Worm (Caenorhabditis elegans): ENCODE measurements around the gene znf-706.

ce11 chrIV:9069703-9070102 lies 26.3 kb downstream of the znf-706 start, which contains the start of gene nhr-11:
- TF ChIP-seq hmg-11 (tag; optimal IDR thresholded peaks at IDR 0.05): no peak
- TF ChIP-seq sea-2 (GFP tag; optimal IDR thresholded peaks at IDR 0.05): no peak
- no peak for TF ChIP-seq nhr-28 (tag; optimal IDR thresholded peaks at IDR 0.05)
- no peak for TF ChIP-seq R02D3.7 (tag; optimal IDR thresholded peaks at IDR 0.05)
- no peak for TF ChIP-seq elt-1 (tag; optimal IDR thresholded peaks at IDR 0.05)
- no peak for TF ChIP-seq lin-15B (tag; optimal IDR thresholded peaks at IDR 0.05)
- no peak for TF ChIP-seq fkh-10 (GFP tag; optimal IDR thresholded peaks at IDR 0.05)
- TF ChIP-seq egl-27 (tag; optimal IDR thresholded peaks at IDR 0.05): no peak
- TF ChIP-seq fos-1 (tag; optimal IDR thresholded peaks at IDR 0.05): no peak
- TF ChIP-seq pha-4 (tag; optimal IDR thresholded peaks at IDR 0.05): no peak
- TF ChIP-seq ama-1 (optimal IDR thresholded peaks at IDR 0.05): no peak
- TF ChIP-seq jun-1 (tag; optimal IDR thresholded peaks at IDR 0.05): no peak
